In the genomic region with DNA sequence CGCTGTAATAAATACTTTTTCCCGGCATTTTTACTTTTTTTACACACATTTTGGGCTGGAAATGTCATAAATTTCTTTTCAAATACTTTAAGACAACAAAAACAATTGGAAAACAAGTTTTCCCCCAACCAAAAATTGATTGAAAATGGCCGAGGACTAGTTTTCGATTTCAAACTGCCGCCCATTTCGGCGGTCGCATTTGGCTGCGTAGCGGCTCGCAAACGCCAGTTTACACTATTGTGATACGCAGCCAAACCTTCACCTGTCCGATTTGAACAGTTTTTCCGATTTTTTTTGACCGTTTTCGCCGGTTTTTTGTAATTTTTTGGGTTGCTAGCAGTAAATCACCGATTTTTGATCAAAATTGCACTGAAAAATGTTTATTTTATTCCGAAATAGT, we compare ENCODE assay signal across 3 worm cellular contexts.
TF ChIP-seq lines count a peak whose summit lies in the region.

No protein-coding gene starts in this region.

TF ChIP-seq in whole organism, L1 larva, 84 proteins besides CTCF, POLR2A, EP300 and RAD21 (continued from another document and continues in another):
- TF ChIP-seq nhr-28 (tag; optimal IDR thresholded peaks at IDR 0.05; lab: Kevin White, UChicago) (no peak), dpl-1 (GFP tag; optimal IDR thresholded peaks at IDR 0.05; lab: Kevin White, UChicago) (peak; percentile 98 to 99 (median 99)), aly-2 (tag; optimal IDR thresholded peaks at IDR 0.05; lab: Kevin White, UChicago) (peak; percentile 84), F16B12.6 (tag; optimal IDR thresholded peaks at IDR 0.05; lab: Kevin White, UChicago) (peak; percentile 65), nhr-90 (tag; optimal IDR thresholded peaks at IDR 0.05; lab: Kevin White, UChicago; ENCODE audit: poor library complexity) (peak; percentile 97), hlh-17 (GFP tag; optimal IDR thresholded peaks at IDR 0.05; lab: Kevin White, UChicago; ENCODE audit: borderline replicate concordance) (no peak), zag-1 (tag; optimal IDR thresholded peaks at IDR 0.05; lab: Kevin White, UChicago) (no peak), sup-37 (GFP tag; optimal IDR thresholded peaks at IDR 0.05; lab: Kevin White, UChicago) (peak; percentile 86), swsn-7 (tag; optimal IDR thresholded peaks at IDR 0.05; lab: Kevin White, UChicago) (peak; percentile 96), nhr-20 (tag; optimal IDR thresholded peaks at IDR 0.05; lab: Kevin White, UChicago) (peak; percentile 96), mab-9 (GFP tag; IDR thresholded peaks at IDR 0.05; lab: Robert Waterston, UW) (peak; percentile 90), unc-86 (tag; optimal IDR thresholded peaks at IDR 0.05; lab: Kevin White, UChicago) (peak; percentile 93), alr-1 (tag; optimal IDR thresholded peaks at IDR 0.05; lab: Kevin White, UChicago; ENCODE audit: borderline replicate concordance) (no peak), egl-27 (tag; optimal IDR thresholded peaks at IDR 0.05; lab: Kevin White, UChicago) (no peak), nhr-12 (tag; optimal IDR thresholded peaks at IDR 0.05; lab: Kevin White, UChicago) (no peak), egl-13 (tag; optimal IDR thresholded peaks at IDR 0.05; lab: Kevin White, UChicago) (peak; percentile 82), pag-3 (tag; optimal IDR thresholded peaks at IDR 0.05; lab: Kevin White, UChicago; ENCODE audit: borderline replicate concordance, insufficient read depth) (no peak), nhr-84 (tag; optimal IDR thresholded peaks at IDR 0.05; lab: Kevin White, UChicago) (peak; percentile 72), hlh-4 (tag; optimal IDR thresholded peaks at IDR 0.05; lab: Kevin White, UChicago) (no peak), sox-4 (tag; optimal IDR thresholded peaks at IDR 0.05; lab: Kevin White, UChicago) (peak; percentile 75), snpc-4 (tag; optimal IDR thresholded peaks at IDR 0.05; lab: Kevin White, UChicago) (peak; percentile 80), ceh-63 (GFP tag; optimal IDR thresholded peaks at IDR 0.05; lab: Kevin White, UChicago) (no peak), jun-1 (tag; optimal IDR thresholded peaks at IDR 0.05; lab: Kevin White, UChicago) (peak; percentile 93), sptf-1 (tag; optimal IDR thresholded peaks at IDR 0.05; lab: Kevin White, UChicago) (no peak), lir-3 (tag; optimal IDR thresholded peaks at IDR 0.05; lab: Kevin White, UChicago; ENCODE audit: poor library complexity) (peak; percentile 78), ztf-4 (tag; optimal IDR thresholded peaks at IDR 0.05; lab: Kevin White, UChicago) (peak; percentile 75), nhr-11 (tag; optimal IDR thresholded peaks at IDR 0.05; lab: Kevin White, UChicago) (peak; percentile 79), nhr-76 (tag; optimal IDR thresholded peaks at IDR 0.05; lab: Kevin White, UChicago) (no peak), nhr-71 (tag; optimal IDR thresholded peaks at IDR 0.05; lab: Kevin White, UChicago) (peak; percentile 98), tbx-2 (tag; optimal IDR thresholded peaks at IDR 0.05; lab: Kevin White, UChicago) (peak; percentile 94), C16A3.4 (tag; optimal IDR thresholded peaks at IDR 0.05; lab: Kevin White, UChicago) (peak; percentile 98), pax-3 (tag; optimal IDR thresholded peaks at IDR 0.05; lab: Kevin White, UChicago) (peak; percentile 92), C34B4.2 (tag; optimal IDR thresholded peaks at IDR 0.05; lab: Kevin White, UChicago) (peak; percentile 44), hpl-2 (GFP tag; optimal IDR thresholded peaks at IDR 0.05; lab: Kevin White, UChicago) (peak; percentile 78), nhr-47 (tag; optimal IDR thresholded peaks at IDR 0.05; lab: Kevin White, UChicago) (peak; percentile 97), nhr-85 (tag; lab: Kevin White, UChicago) (peak; percentile 97), fkh-4 (tag; optimal IDR thresholded peaks at IDR 0.05; lab: Kevin White, UChicago; ENCODE audit: borderline replicate concordance) (no peak), Y116A8C.19 (tag; optimal IDR thresholded peaks at IDR 0.05; lab: Kevin White, UChicago; ENCODE audit: borderline replicate concordance) (no peak), ceh-82 (tag; optimal IDR thresholded peaks at IDR 0.05; lab: Kevin White, UChicago) (peak; percentile 96 to 98 (median 97)), vab-15 (tag; optimal IDR thresholded peaks at IDR 0.05; lab: Kevin White, UChicago) (peak; percentile 91), nhr-237 (tag; optimal IDR thresholded peaks at IDR 0.05; lab: Kevin White, UChicago) (peak; percentile 84)

TF ChIP-seq in whole organism, L3 larva, 47 proteins besides CTCF, POLR2A, EP300 and RAD21 (continued from another document):
- TF ChIP-seq nfya-1 (tag; optimal IDR thresholded peaks at IDR 0.05; lab: Kevin White, UChicago; ENCODE audit: insufficient read depth) (peak; percentile 96), egl-27 (tag; optimal IDR thresholded peaks at IDR 0.05; lab: Kevin White, UChicago) (peak; percentile 66), unc-39 (tag; optimal IDR thresholded peaks at IDR 0.05; lab: Kevin White, UChicago) (no peak), elt-1 (tag; optimal IDR thresholded peaks at IDR 0.05; lab: Kevin White, UChicago) (peak; percentile 91), fos-1 (tag; optimal IDR thresholded peaks at IDR 0.05; lab: Kevin White, UChicago) (peak; percentile 85), ztf-11 (tag; optimal IDR thresholded peaks at IDR 0.05; lab: Kevin White, UChicago) (no peak), fkh-2 (tag; optimal IDR thresholded peaks at IDR 0.05; lab: Kevin White, UChicago) (no peak), nhr-76 (tag; optimal IDR thresholded peaks at IDR 0.05; lab: Kevin White, UChicago) (no peak), daf-12 (tag; optimal IDR thresholded peaks at IDR 0.05; lab: Kevin White, UChicago) (no peak), ceh-28 (tag; optimal IDR thresholded peaks at IDR 0.05; lab: Kevin White, UChicago) (peak; percentile 85), jun-1 (tag; optimal IDR thresholded peaks at IDR 0.05; lab: Kevin White, UChicago) (peak; percentile 93), mml-1 (tag; optimal IDR thresholded peaks at IDR 0.05; lab: Kevin White, UChicago) (no peak), nhr-11 (tag; optimal IDR thresholded peaks at IDR 0.05; lab: Kevin White, UChicago) (peak; percentile 79), snpc-4 (tag; optimal IDR thresholded peaks at IDR 0.05; lab: Kevin White, UChicago) (peak; percentile 83), nhr-25 (tag; optimal IDR thresholded peaks at IDR 0.05; lab: Kevin White, UChicago) (peak; percentile 99), ceh-82 (tag; optimal IDR thresholded peaks at IDR 0.05; lab: Kevin White, UChicago) (peak; percentile 83), nhr-43 (tag; optimal IDR thresholded peaks at IDR 0.05; lab: Kevin White, UChicago; ENCODE audit: poor library complexity, severe bottlenecking) (peak; percentile 94), skn-1 (tag; optimal IDR thresholded peaks at IDR 0.05; lab: Kevin White, UChicago) (peak; percentile 84), nhr-67 (tag; optimal IDR thresholded peaks at IDR 0.05; lab: Kevin White, UChicago) (no peak), elt-3 (tag; optimal IDR thresholded peaks at IDR 0.05; lab: Kevin White, UChicago) (peak in 2 of 3 experiments; percentile 32 to 93), nhr-28 (tag; optimal IDR thresholded peaks at IDR 0.05; lab: Kevin White, UChicago) (peak; percentile 13), nhr-237 (tag; optimal IDR thresholded peaks at IDR 0.05; lab: Kevin White, UChicago) (no peak), eor-1 (tag; optimal IDR thresholded peaks at IDR 0.05; lab: Kevin White, UChicago) (no peak), lin-39 (tag; optimal IDR thresholded peaks at IDR 0.05; lab: Kevin White, UChicago) (peak; percentile 95), nhr-12 (tag; optimal IDR thresholded peaks at IDR 0.05; lab: Kevin White, UChicago) (no peak), ceh-16 (tag; optimal IDR thresholded peaks at IDR 0.05; lab: Kevin White, UChicago) (peak; percentile 15), mdl-1 (tag; optimal IDR thresholded peaks at IDR 0.05; lab: Kevin White, UChicago) (no peak), pha-4 (tag; optimal IDR thresholded peaks at IDR 0.05; lab: Kevin White, UChicago) (peak; percentile 98), aly-2 (tag; optimal IDR thresholded peaks at IDR 0.05; lab: Kevin White, UChicago) (peak; percentile 80)

TF ChIP-seq in whole organism, young adult, 124 proteins besides CTCF, POLR2A, EP300 and RAD21 (continued from another document and continues in another):
- TF ChIP-seq B0336.3 (GFP tag; IDR thresholded peaks at IDR 0.05; lab: Robert Waterston, UW) = peak; percentile 98
- peak; percentile 20 for TF ChIP-seq nhr-27 (tag; optimal IDR thresholded peaks at IDR 0.05; lab: Kevin White, UChicago)
- TF ChIP-seq tlf-1 (GFP tag; optimal IDR thresholded peaks at IDR 0.05; lab: Kevin White, UChicago) = peak; percentile 97
- TF ChIP-seq efl-1 (GFP tag; optimal IDR thresholded peaks at IDR 0.05; lab: Kevin White, UChicago) = peak; percentile 92
- no peak for TF ChIP-seq F57A8.1 (GFP tag; optimal IDR thresholded peaks at IDR 0.05; lab: Kevin White, UChicago)
- peak; percentile 72 for TF ChIP-seq madf-8 (GFP tag; conservative IDR thresholded peaks at IDR 0.05; lab: Robert Waterston, UW)
- no peak for TF ChIP-seq ets-4 (GFP tag; optimal IDR thresholded peaks at IDR 0.05; lab: Kevin White, UChicago)
- TF ChIP-seq mcd-1 (GFP tag; IDR thresholded peaks at IDR 0.05; lab: Robert Waterston, UW) = peak; percentile 95
- no peak for TF ChIP-seq F10E7.11 (tag; optimal IDR thresholded peaks at IDR 0.05; lab: Kevin White, UChicago)
- TF ChIP-seq Y56A3A.18 (GFP tag; IDR thresholded peaks at IDR 0.05; lab: Robert Waterston, UW) = peak; percentile 71; the same call in 1 of the 2 replicates
- peak; percentile 95 for TF ChIP-seq zim-3 (tag; optimal IDR thresholded peaks at IDR 0.05; lab: Kevin White, UChicago)
- peak; percentile 85 for TF ChIP-seq ztf-6 (GFP tag; IDR thresholded peaks at IDR 0.05; lab: Robert Waterston, UW)
- TF ChIP-seq snpc-1.3 (tag; optimal IDR thresholded peaks at IDR 0.05; lab: Kevin White, UChicago; ENCODE audit: insufficient read depth) = peak; percentile 80
- peak; percentile 73 for TF ChIP-seq egrh-3 (GFP tag; IDR thresholded peaks at IDR 0.05; lab: Robert Waterston, UW)
- no peak for TF ChIP-seq T07F8.4 (tag; optimal IDR thresholded peaks at IDR 0.05; lab: Kevin White, UChicago)
- no peak for TF ChIP-seq akir-1 (GFP tag; optimal IDR thresholded peaks at IDR 0.05; lab: Kevin White, UChicago)
- peak; percentile 87 for TF ChIP-seq C06A6.2 (GFP tag; conservative IDR thresholded peaks at IDR 0.05; lab: Robert Waterston, UW)
- TF ChIP-seq Y53G8AR.9 (GFP tag; conservative IDR thresholded peaks at IDR 0.05; lab: Robert Waterston, UW) = peak; percentile 98
- TF ChIP-seq pha-4 (tag; optimal IDR thresholded peaks at IDR 0.05; lab: Kevin White, UChicago) = peak; percentile 97
- TF ChIP-seq hrde-1 (tag; optimal IDR thresholded peaks at IDR 0.05; lab: Kevin White, UChicago; ENCODE audit: borderline replicate concordance) = peak; percentile 55
- peak; percentile 89 for TF ChIP-seq B0019.2 (GFP tag; conservative IDR thresholded peaks at IDR 0.05; lab: Robert Waterston, UW)
- peak; percentile 94 for TF ChIP-seq K11D2.4 (GFP tag; IDR thresholded peaks at IDR 0.05; lab: Robert Waterston, UW)
- TF ChIP-seq nfya-1 (tag; optimal IDR thresholded peaks at IDR 0.05; lab: Kevin White, UChicago; ENCODE audit: borderline replicate concordance, insufficient read depth) = no peak
- peak; percentile 96 for TF ChIP-seq madf-3 (GFP tag; IDR thresholded peaks at IDR 0.05; lab: Robert Waterston, UW)
- TF ChIP-seq dpff-1 (tag; optimal IDR thresholded peaks at IDR 0.05; lab: Kevin White, UChicago) = no peak
- TF ChIP-seq B0261.1 (tag; optimal IDR thresholded peaks at IDR 0.05; lab: Kevin White, UChicago) = peak; percentile 34
- TF ChIP-seq tbp1 (GFP tag; optimal IDR thresholded peaks at IDR 0.05; lab: Kevin White, UChicago) = peak; percentile 77
- peak; percentile 98 for TF ChIP-seq ceh-27 (GFP tag; optimal IDR thresholded peaks at IDR 0.05; lab: Kevin White, UChicago)
- TF ChIP-seq ztf-18 (tag; optimal IDR thresholded peaks at IDR 0.05; lab: Kevin White, UChicago) = peak; percentile 73
- TF ChIP-seq Y53F4B.3 (GFP tag; IDR thresholded peaks at IDR 0.05; lab: Robert Waterston, UW) = peak; percentile 78; the same call in 1 of the 2 replicates
- TF ChIP-seq F55B11.4 (tag; optimal IDR thresholded peaks at IDR 0.05; lab: Kevin White, UChicago; ENCODE audit: borderline replicate concordance, insufficient read depth) = no peak
- TF ChIP-seq cebp-1 (GFP tag; IDR thresholded peaks at IDR 0.05; lab: Robert Waterston, UW) = peak; percentile 80
- peak; percentile 91 for TF ChIP-seq cebp-1 (tag; optimal IDR thresholded peaks at IDR 0.05; lab: Kevin White, UChicago)
- TF ChIP-seq ccch-3 (GFP tag; optimal IDR thresholded peaks at IDR 0.05; lab: Kevin White, UChicago) = no peak
- TF ChIP-seq snpc-4 (GFP tag; optimal IDR thresholded peaks at IDR 0.05; lab: Kevin White, UChicago) = peak; percentile 36
- peak; percentile 71 to 85 (median 77) for TF ChIP-seq snpc-4 (tag; optimal IDR thresholded peaks at IDR 0.05; lab: Kevin White, UChicago)
- TF ChIP-seq lin-40 (tag; optimal IDR thresholded peaks at IDR 0.05; lab: Kevin White, UChicago) = peak; percentile 97
- TF ChIP-seq lsy-27 (tag; optimal IDR thresholded peaks at IDR 0.05; lab: Kevin White, UChicago; ENCODE audit: borderline replicate concordance, insufficient read depth) = peak; percentile 10
- TF ChIP-seq C17E4.6 (GFP tag; IDR thresholded peaks at IDR 0.05; lab: Robert Waterston, UW) = peak; percentile 87
- TF ChIP-seq ZK185.1 (tag; optimal IDR thresholded peaks at IDR 0.05; lab: Kevin White, UChicago; ENCODE audit: poor library complexity, severe bottlenecking) = peak; percentile 88
- peak; percentile 81 for TF ChIP-seq ztf-3 (GFP tag; optimal IDR thresholded peaks at IDR 0.05; lab: Kevin White, UChicago)
- TF ChIP-seq hmg-20 (GFP tag; IDR thresholded peaks at IDR 0.05; lab: Robert Waterston, UW) = peak; percentile 79; the same call in 1 of the 2 replicates
- no peak for TF ChIP-seq nhr-120 (GFP tag; IDR thresholded peaks at IDR 0.05; lab: Robert Waterston, UW)
- peak; percentile 95 for TF ChIP-seq athp-1 (tag; optimal IDR thresholded peaks at IDR 0.05; lab: Kevin White, UChicago)
- TF ChIP-seq sdz-38 (tag; optimal IDR thresholded peaks at IDR 0.05; lab: Kevin White, UChicago) = no peak
- TF ChIP-seq tbx-9 (tag; optimal IDR thresholded peaks at IDR 0.05; lab: Kevin White, UChicago; ENCODE audit: borderline replicate concordance) = no peak
- peak; percentile 20 for TF ChIP-seq mel-28 (tag; optimal IDR thresholded peaks at IDR 0.05; lab: Kevin White, UChicago; ENCODE audit: borderline replicate concordance)
- TF ChIP-seq F52B5.7 (tag; optimal IDR thresholded peaks at IDR 0.05; lab: Kevin White, UChicago) = peak; percentile 80
- peak; percentile 92 for TF ChIP-seq F49E8.2 (tag; optimal IDR thresholded peaks at IDR 0.05; lab: Kevin White, UChicago; ENCODE audit: insufficient read depth)
- TF ChIP-seq ceh-40 (GFP tag; IDR thresholded peaks at IDR 0.05; lab: Robert Waterston, UW) = no peak
- TF ChIP-seq fkh-3 (tag; optimal IDR thresholded peaks at IDR 0.05; lab: Kevin White, UChicago) = no peak
- TF ChIP-seq let-526 (GFP tag; IDR thresholded peaks at IDR 0.05; lab: Robert Waterston, UW) = peak; percentile 90
- TF ChIP-seq attf-5 (GFP tag; optimal IDR thresholded peaks at IDR 0.05; lab: Kevin White, UChicago) = peak; percentile 99
- peak; percentile 73 for TF ChIP-seq F57C9.4 (tag; optimal IDR thresholded peaks at IDR 0.05; lab: Kevin White, UChicago)
- peak; percentile 67; the same call in 1 of the 2 replicates for TF ChIP-seq bed-2 (GFP tag; IDR thresholded peaks at IDR 0.05; lab: Robert Waterston, UW)
- TF ChIP-seq attf-3 (GFP tag; conservative IDR thresholded peaks at IDR 0.05; lab: Robert Waterston, UW) = peak; percentile 82
- TF ChIP-seq xnd-1 (tag; optimal IDR thresholded peaks at IDR 0.05; lab: Kevin White, UChicago) = peak; percentile 71
- peak; percentile 97 for TF ChIP-seq dpl-1 (GFP tag; optimal IDR thresholded peaks at IDR 0.05; lab: Kevin White, UChicago)
- peak; percentile 85 for TF ChIP-seq ceh-100 (GFP tag; IDR thresholded peaks at IDR 0.05; lab: Robert Waterston, UW)
- peak; percentile 75 for TF ChIP-seq nhr-80 (tag; optimal IDR thresholded peaks at IDR 0.05; lab: Kevin White, UChicago)
- peak; percentile 96 for TF ChIP-seq nfyb-1 (GFP tag; IDR thresholded peaks at IDR 0.05; lab: Robert Waterston, UW)
- peak; percentile 81 to 89 for TF ChIP-seq let-607 (tag; optimal IDR thresholded peaks at IDR 0.05; lab: Kevin White, UChicago)
